Fruit fly (Drosophila melanogaster): ENCODE data around the gene CG9265.

The CG9265 gene

dm6 chr2L:21038723-21039122 lies 32.6 kb downstream of the CG9265 start (continued):
- TF ChIP-seq Hr78 (GFP tag; optimal IDR thresholded peaks at IDR 0.05) (peak in 1 of 2 experiments; percentile 52), CG12155 (GFP tag; optimal IDR thresholded peaks at IDR 0.05) (peak; percentile 46), CG12299 (tag; optimal IDR thresholded peaks at IDR 0.05) (no peak), CG13775 (GFP tag; optimal IDR thresholded peaks at IDR 0.05) (peak; percentile 41), CG8924 (tag; optimal IDR thresholded peaks at IDR 0.05) (peak; percentile 25), dmrt11E (tag; optimal IDR thresholded peaks at IDR 0.05) (peak; percentile 62), dan (GFP tag; IDR thresholded peaks at IDR 0.05) (no peak), Hr39 (optimal IDR thresholded peaks at IDR 0.05) (no peak), Mes4 (GFP tag; optimal IDR thresholded peaks at IDR 0.05) (no peak), trem (tag; optimal IDR thresholded peaks at IDR 0.05) (peak; percentile 4), PHDP (tag; optimal IDR thresholded peaks at IDR 0.05) (peak; percentile 76), CG7745 (tag; optimal IDR thresholded peaks at IDR 0.05) (no peak), ftz-f1 (GFP tag; optimal IDR thresholded peaks at IDR 0.05) (no peak), Trl (optimal IDR thresholded peaks at IDR 0.05) (no peak), Trl (GFP tag; optimal IDR thresholded peaks at IDR 0.05) (peak; percentile 49), bcd (GFP tag; optimal IDR thresholded peaks at IDR 0.05) (peak; percentile 67), NfI (GFP tag; optimal IDR thresholded peaks at IDR 0.05) (peak; percentile 70), az2 (GFP tag; optimal IDR thresholded peaks at IDR 0.05) (peak; percentile 49), CG4424 (GFP tag; optimal IDR thresholded peaks at IDR 0.05) (peak; percentile 63), zf30C (GFP tag; optimal IDR thresholded peaks at IDR 0.05) (no peak), Scr (GFP tag; IDR thresholded peaks at IDR 0.05; ENCODE audit: partially characterized antibody) (no peak), her (GFP tag; optimal IDR thresholded peaks at IDR 0.05) (peak; percentile 47), CG7963 (GFP tag; IDR thresholded peaks at IDR 0.05; ENCODE audit: partially characterized antibody) (no peak), CG6689 (GFP tag; IDR thresholded peaks at IDR 0.05) (peak; percentile 72), CG10979 (tag; optimal IDR thresholded peaks at IDR 0.05) (peak; percentile 69), CG1832 (GFP tag; optimal IDR thresholded peaks at IDR 0.05) (no peak), chm (GFP tag; IDR thresholded peaks at IDR 0.05) (peak; percentile 65; the same call in 1 of the 2 replicates), CG10321 (GFP tag; IDR thresholded peaks at IDR 0.05) (0 out of 2 replicates have a peak, but pooled peaks have one; percentile 23), gcm (GFP tag; optimal IDR thresholded peaks at IDR 0.05) (peak; percentile 9), gt (GFP tag; IDR thresholded peaks at IDR 0.05) (no peak), Atf3 (GFP tag; optimal IDR thresholded peaks at IDR 0.05) (peak; percentile 37), NC2α (GFP tag; optimal IDR thresholded peaks at IDR 0.05) (peak; percentile 24), ara (GFP tag; IDR thresholded peaks at IDR 0.05) (peak; percentile 76), Dip2 (GFP tag; IDR thresholded peaks at IDR 0.05) (no peak), CG6854 (GFP tag; optimal IDR thresholded peaks at IDR 0.05) (peak; percentile 31), Taf1 (GFP tag; IDR thresholded peaks at IDR 0.05) (no peak), CG12219 (GFP tag; optimal IDR thresholded peaks at IDR 0.05) (peak; percentile 49), Lpt (GFP tag; optimal IDR thresholded peaks at IDR 0.05) (no peak), CG17568 (GFP tag; optimal IDR thresholded peaks at IDR 0.05) (peak; percentile 43), Dad (GFP tag; optimal IDR thresholded peaks at IDR 0.05) (no peak), NC2β (GFP tag; optimal IDR thresholded peaks at IDR 0.05) (no peak), toy (GFP tag; IDR thresholded peaks at IDR 0.05) (no peak), Med (GFP tag) (peak; percentile 94), Neu2 (GFP tag; optimal IDR thresholded peaks at IDR 0.05; ENCODE audit: borderline replicate concordance) (no peak), ro (GFP tag; IDR thresholded peaks at IDR 0.05) (peak; percentile 18; the same call in 1 of the 2 replicates), D19B (GFP tag; optimal IDR thresholded peaks at IDR 0.05) (peak; percentile 31), YL-1 (GFP tag; optimal IDR thresholded peaks at IDR 0.05) (no peak), Aef1 (GFP tag; IDR thresholded peaks at IDR 0.05) (peak; percentile 30; the same call in 1 of the 3 replicates), CG2202 (tag; optimal IDR thresholded peaks at IDR 0.05) (peak; percentile 39), slbo (GFP tag; IDR thresholded peaks at IDR 0.05) (peak; percentile 75), bsh (GFP tag; optimal IDR thresholded peaks at IDR 0.05) (peak in 1 of 2 experiments; percentile 79), fd3F (GFP tag; optimal IDR thresholded peaks at IDR 0.05) (peak; percentile 42)

Measured in whole organism, embryonic.